Fruit fly (Drosophila melanogaster) whole organism, wandering third instar larva: ENCODE data around the gene CG5446.

ENCODE experiments used
- CG32264 ChIP-seq: fragments of 200-800 bp; sonication (Bioruptor generic); optimal IDR thresholded peaks from 2 replicates; lab custom pipeline; 2016; ENCODE audit warnings: missing biosample characterization, missing genetic modification characterization
- OdsH ChIP-seq: fragments of 200-800 bp; sonication (Bioruptor generic); optimal IDR thresholded peaks from 2 replicates; lab custom pipeline; 2016; ENCODE audit warnings: missing biosample characterization, mild to moderate bottlenecking, missing genetic modification characterization
- br ChIP-seq: fragments of 200-800 bp; sonication (Bioruptor generic); optimal IDR thresholded peaks from 2 replicates; lab custom pipeline; 2016; ENCODE audit warnings: missing biosample characterization, missing genetic modification characterization
- dl ChIP-seq, 2 experiments: fragments of 175-275, 200-275 bp in 1 of 2; fragments of 200-275 bp in 1 of 2; sonication (Bioruptor generic); optimal IDR thresholded peaks; lab custom pipeline; 2018; ENCODE audit warnings: mild to moderate bottlenecking in 2 of 2, missing biosample characterization in 2 of 2, missing genetic modification characterization in 2 of 2, moderate library complexity in 2 of 2; ENCODE audit not compliant: partially characterized antibody in 2 of 2, insufficient read depth in 1 of 2
- psq ChIP-seq: fragments of 200-800 bp; sonication (Bioruptor generic); optimal IDR thresholded peaks from 3 replicates; lab custom pipeline; 2017; ENCODE audit warnings: missing biosample characterization, mild to moderate bottlenecking, missing genetic modification characterization, moderate library complexity
- usp ChIP-seq: fragments of >200 bp; optimal IDR thresholded peaks from 2 replicates; lab custom pipeline; 2017; ENCODE audit warnings: missing biosample characterization, missing genetic modification characterization

dm6 chr2L:12476115-12476514, 48.6 kb upstream of the CG5446 start:
- TF ChIP-seq usp (GFP tag; lab: Kevin White, UChicago) (no peak), OdsH (GFP tag; lab: Kevin White, UChicago) (no peak), dl (GFP tag; optimal IDR thresholded peaks at IDR 0.05; lab: Kevin White, UChicago; ENCODE audit: insufficient read depth in 1 of 2, partially characterized antibody in 2 of 2) (no peak), psq (GFP tag; lab: Kevin White, UChicago) (no peak), br (GFP tag; lab: Kevin White, UChicago) (no peak), CG32264 (GFP tag; lab: Kevin White, UChicago) (no peak)
